Worm (Caenorhabditis elegans): ENCODE measurements around the gene hyl-1.

ce11 chrIV:8526579-8526978, 12.3 kb upstream of the hyl-1 start:
- TF ChIP-seq aha-1 (tag; optimal IDR thresholded peaks at IDR 0.05) (no peak), elt-3 (tag; optimal IDR thresholded peaks at IDR 0.05) (no peak), nhr-76 (tag; optimal IDR thresholded peaks at IDR 0.05) (no peak), fos-1 (tag; optimal IDR thresholded peaks at IDR 0.05) (no peak), fkh-10 (GFP tag; optimal IDR thresholded peaks at IDR 0.05) (no peak), nhr-84 (tag; optimal IDR thresholded peaks at IDR 0.05) (no peak), skn-1 (tag; optimal IDR thresholded peaks at IDR 0.05) (no peak), lin-39 (tag; optimal IDR thresholded peaks at IDR 0.05) (no peak), unc-86 (tag; optimal IDR thresholded peaks at IDR 0.05) (no peak), zag-1 (tag; optimal IDR thresholded peaks at IDR 0.05) (no peak), C34B4.2 (tag; optimal IDR thresholded peaks at IDR 0.05) (no peak), swsn-7 (tag; optimal IDR thresholded peaks at IDR 0.05) (no peak), egl-27 (tag; optimal IDR thresholded peaks at IDR 0.05) (no peak)
